Fruit fly (Drosophila melanogaster) whole organism, embryonic: ENCODE data around the gene CG3448.

Experiments used
- Abd-B ChIP-seq: fragments of 200-800 bp; sonication (Bioruptor generic); optimal IDR thresholded peaks from 2 replicates; lab custom pipeline; 2018; ENCODE audit warnings: missing biosample characterization, mild to moderate bottlenecking, missing genetic modification characterization, moderate library complexity
- B-H2 ChIP-seq: fragments of 200-800 bp; sonication (Bioruptor generic); optimal IDR thresholded peaks from 2 replicates; lab custom pipeline; 2018; ENCODE audit warnings: missing biosample characterization, mild to moderate bottlenecking, missing genetic modification characterization
- Bdp1 ChIP-seq: fragments of 200-800 bp; sonication (Bioruptor generic); optimal IDR thresholded peaks from 3 replicates; lab custom pipeline; 2016; ENCODE audit warnings: missing biosample characterization, missing genetic modification characterization
- Bgb ChIP-seq: fragments of 200-800 bp; sonication (Bioruptor generic); IDR thresholded peaks from 2 replicates; pipeline ENCODE4 v1.3.6; 2022; ENCODE audit warnings: missing biosample characterization, missing genetic modification characterization; ENCODE audit not compliant: partially characterized antibody
- CG11247 ChIP-seq: fragments of 200-800 bp; sonication (Bioruptor generic); IDR thresholded peaks from 2 replicates; pipeline ENCODE4 v1.3.6; 2022; ENCODE audit warnings: missing biosample characterization, missing genetic modification characterization
- CG11504 ChIP-seq: fragments of 200-800 bp; sonication (Bioruptor generic); optimal IDR thresholded peaks from 3 replicates; lab custom pipeline; 2019; ENCODE audit warnings: missing biosample characterization, mild to moderate bottlenecking, missing genetic modification characterization, moderate library complexity
- CG12071 ChIP-seq: fragments of 200-800 bp; sonication (Bioruptor generic); optimal IDR thresholded peaks from 3 replicates; lab custom pipeline; 2018; ENCODE audit warnings: missing biosample characterization, mild to moderate bottlenecking, missing genetic modification characterization
- CG15514 ChIP-seq: fragments of 200-800 bp; sonication (Bioruptor generic); optimal IDR thresholded peaks from 3 replicates; lab custom pipeline; 2017; ENCODE audit warnings: missing biosample characterization, missing genetic modification characterization, mild to moderate bottlenecking, moderate library complexity, missing genetic modification reagents
- CG15601 ChIP-seq: fragments of 200-800 bp; sonication (Bioruptor generic); optimal IDR thresholded peaks from 3 replicates; lab custom pipeline; 2019; ENCODE audit warnings: missing biosample characterization, mild to moderate bottlenecking, missing genetic modification characterization, moderate library complexity
- CG17912 ChIP-seq: fragments of 200-800 bp; sonication (Bioruptor generic); optimal IDR thresholded peaks from 2 replicates; lab custom pipeline; 2018; ENCODE audit warnings: missing biosample characterization, mild to moderate bottlenecking, missing genetic modification characterization
- CG18599 ChIP-seq: fragments of 200-800 bp; sonication (Bioruptor generic); optimal IDR thresholded peaks from 3 replicates; lab custom pipeline; 2017; ENCODE audit warnings: missing biosample characterization, missing genetic modification characterization, mild to moderate bottlenecking, moderate library complexity, missing genetic modification reagents
- CG3995 ChIP-seq: fragments of 200-800 bp; sonication (Bioruptor generic); optimal IDR thresholded peaks from 3 replicates; lab custom pipeline; 2016; ENCODE audit warnings: missing biosample characterization, missing genetic modification characterization
- CG7786 ChIP-seq: fragments of 200-800 bp; sonication (Bioruptor generic); optimal IDR thresholded peaks from 2 replicates; lab custom pipeline; 2016; ENCODE audit warnings: missing biosample characterization, missing genetic modification characterization
- CG7928 ChIP-seq: fragments of 200-800 bp; sonication (Bioruptor generic); optimal IDR thresholded peaks from 2 replicates; lab custom pipeline; 2017; ENCODE audit warnings: missing biosample characterization, mild to moderate bottlenecking, missing genetic modification characterization
- CG8388 ChIP-seq: fragments of 200-800 bp; sonication (Bioruptor generic); optimal IDR thresholded peaks from 2 replicates; lab custom pipeline; 2019; ENCODE audit warnings: missing biosample characterization, mild to moderate bottlenecking, missing genetic modification characterization, moderate library complexity
- CG8944 ChIP-seq: fragments of 200-800 bp; sonication (Bioruptor generic); optimal IDR thresholded peaks from 3 replicates; lab custom pipeline; 2016; ENCODE audit warnings: missing biosample characterization, missing genetic modification characterization
- CG9609 ChIP-seq: fragments of 200-800 bp; sonication (Bioruptor generic); optimal IDR thresholded peaks from 3 replicates; lab custom pipeline; 2016; ENCODE audit warnings: missing biosample characterization, missing genetic modification characterization
- D ChIP-seq, 2 experiments: fragments of 200-800 bp in 1 of 2; fragments of >200 bp in 1 of 2; sonication (Bioruptor generic) in 1 of 2; optimal IDR thresholded peaks; 2 replicates in 1 of 2; 3 replicates in 1 of 2; lab custom pipeline; 2017; ENCODE audit warnings: mild to moderate bottlenecking in 1 of 2, missing biosample characterization in 1 of 2, missing genetic modification characterization in 1 of 2, missing genetic modification reagents in 1 of 2
- Dp ChIP-seq: fragments of 200-800 bp; sonication (Bioruptor generic); optimal IDR thresholded peaks from 2 replicates; lab custom pipeline; 2018; ENCODE audit warnings: missing biosample characterization, mild to moderate bottlenecking, missing genetic modification characterization, moderate library complexity
- Drgx ChIP-seq: fragments of 200-800 bp; sonication (Bioruptor generic); IDR thresholded peaks from 2 replicates; pipeline ENCODE4 v1.3.6; 2022; ENCODE audit warnings: missing biosample characterization, missing genetic modification characterization
- Gug ChIP-seq: fragments of 200-800 bp; sonication (Bioruptor generic); IDR thresholded peaks from 4 replicates; pipeline ENCODE4 v1.3.6; 2022; ENCODE audit warnings: missing biosample characterization, missing genetic modification characterization
- HmgD ChIP-seq: fragments of 200-800 bp; sonication (Bioruptor generic); optimal IDR thresholded peaks from 3 replicates; lab custom pipeline; 2016; ENCODE audit warnings: missing biosample characterization, missing genetic modification characterization
- Hmr ChIP-seq: fragments of 200-800 bp; sonication (Bioruptor generic); optimal IDR thresholded peaks from 3 replicates; lab custom pipeline; 2017; ENCODE audit warnings: mild to moderate bottlenecking, missing biosample characterization, missing genetic modification reagents, missing genetic modification characterization
- Hr51 ChIP-seq, 2 experiments: fragments of 200-800 bp; sonication (Bioruptor generic); optimal IDR thresholded peaks; 2 replicates in 1 of 2; 3 replicates in 1 of 2; lab custom pipeline; 2016 to 2018; ENCODE audit warnings: missing biosample characterization in 2 of 2, missing genetic modification characterization in 2 of 2, mild to moderate bottlenecking in 1 of 2, moderate library complexity in 1 of 2
- MTF-1 ChIP-seq: fragments of 200-800 bp; sonication (Bioruptor generic); optimal IDR thresholded peaks from 2 replicates; lab custom pipeline; 2018; ENCODE audit warnings: missing biosample characterization, mild to moderate bottlenecking, missing genetic modification characterization, borderline replicate concordance
- Mad ChIP-seq: fragments of 200-800 bp; sonication (Bioruptor generic); optimal IDR thresholded peaks from 2 replicates; lab custom pipeline; 2016; ENCODE audit warnings: missing biosample characterization, missing genetic modification characterization
- Pdp1 ChIP-seq, 2 experiments: fragments of 200-800 bp; sonication (Bioruptor generic); optimal IDR thresholded peaks; 3 replicates each; lab custom pipeline; 2016; ENCODE audit warnings: missing biosample characterization in 2 of 2, missing genetic modification characterization in 2 of 2, mild to moderate bottlenecking in 1 of 2, moderate library complexity in 1 of 2
- Rfx ChIP-seq: fragments of 200-800 bp; sonication (Bioruptor generic); IDR thresholded peaks from 2 replicates; pipeline ENCODE4 v1.3.6; 2022; ENCODE audit warnings: missing biosample characterization, missing genetic modification characterization
- Sry-δ ChIP-seq: fragments of 200-800 bp; sonication (Bioruptor generic); optimal IDR thresholded peaks from 2 replicates; lab custom pipeline; 2016; ENCODE audit warnings: missing biosample characterization, missing genetic modification characterization
- Stat92E ChIP-seq, 3 experiments: fragments of >200 bp in 2 of 3; fragments of 200-800 bp in 1 of 3; sonication (Bioruptor generic) in 1 of 3; optimal IDR thresholded peaks; 2 replicates each; lab custom pipeline; 2017 to 2019; ENCODE audit warnings: missing biosample characterization in 3 of 3, missing genetic modification characterization in 3 of 3, mild to moderate bottlenecking in 1 of 3, moderate library complexity in 1 of 3
- ato ChIP-seq: fragments of 200-800 bp; sonication (Bioruptor generic); IDR thresholded peaks from 2 replicates; pipeline ENCODE4 v1.3.6; 2022; ENCODE audit warnings: missing biosample characterization, missing genetic modification characterization; ENCODE audit not compliant: partially characterized antibody
- bsh ChIP-seq, 2 experiments: fragments of 200-800 bp; sonication (Bioruptor generic); optimal IDR thresholded peaks; 2 replicates each; lab custom pipeline; 2017 to 2018; ENCODE audit warnings: mild to moderate bottlenecking in 2 of 2, missing biosample characterization in 2 of 2, missing genetic modification characterization in 2 of 2, moderate library complexity in 1 of 2
- cad ChIP-seq: fragments of >200 bp; optimal IDR thresholded peaks from 2 replicates; lab custom pipeline; 2017; ENCODE audit warnings: missing biosample characterization, missing genetic modification characterization
- caup ChIP-seq: fragments of 200-800 bp; sonication (Bioruptor generic); optimal IDR thresholded peaks from 3 replicates; lab custom pipeline; 2017; ENCODE audit warnings: missing biosample characterization, mild to moderate bottlenecking, missing genetic modification characterization, moderate library complexity; ENCODE audit not compliant: severe bottlenecking
- chm ChIP-seq: fragments of 200-800 bp; sonication (Bioruptor generic); IDR thresholded peaks from 2 replicates; pipeline ENCODE4 v1.3.6; 2022; ENCODE audit warnings: missing biosample characterization, missing genetic modification characterization
- chn ChIP-seq: fragments of 200-800 bp; sonication (Bioruptor generic); optimal IDR thresholded peaks from 2 replicates; lab custom pipeline; 2016; ENCODE audit warnings: missing biosample characterization, missing genetic modification characterization
- crc ChIP-seq: fragments of 200-800 bp; sonication (Bioruptor generic); optimal IDR thresholded peaks from 2 replicates; lab custom pipeline; 2016; ENCODE audit warnings: missing biosample characterization, missing genetic modification characterization
- disco-r ChIP-seq: fragments of 200-800 bp; sonication (Bioruptor generic); optimal IDR thresholded peaks from 2 replicates; lab custom pipeline; 2016; ENCODE audit warnings: missing biosample characterization, missing genetic modification characterization
- exex ChIP-seq: fragments of 200-800 bp; sonication (Bioruptor generic); optimal IDR thresholded peaks from 4 replicates; lab custom pipeline; 2018; ENCODE audit warnings: missing biosample characterization, mild to moderate bottlenecking, missing genetic modification characterization, moderate library complexity
- klu ChIP-seq: fragments of 200-800 bp; sonication (Bioruptor generic); IDR thresholded peaks from 2 replicates; pipeline ENCODE4 v1.3.6; 2022; ENCODE audit warnings: missing biosample characterization, missing genetic modification characterization
- nmo ChIP-seq: fragments of 200-800 bp; sonication (Bioruptor generic); optimal IDR thresholded peaks from 2 replicates; lab custom pipeline; 2018; ENCODE audit warnings: missing biosample characterization, mild to moderate bottlenecking, missing genetic modification characterization, moderate library complexity
- nom ChIP-seq: fragments of 200-800 bp; sonication (Bioruptor generic); optimal IDR thresholded peaks from 2 replicates; lab custom pipeline; 2017; ENCODE audit warnings: missing biosample characterization, missing genetic modification characterization, mild to moderate bottlenecking, moderate library complexity, missing genetic modification reagents
- onecut ChIP-seq: fragments of 200-800 bp; sonication (Bioruptor generic); IDR thresholded peaks from 2 replicates; pipeline ENCODE4 v1.3.6; 2022; ENCODE audit warnings: missing biosample characterization, missing genetic modification characterization
- pb ChIP-seq: fragments of 200-800 bp; sonication (Bioruptor generic); optimal IDR thresholded peaks from 3 replicates; lab custom pipeline; 2016; ENCODE audit warnings: missing biosample characterization, missing genetic modification characterization
- pfk ChIP-seq: fragments of 200-800 bp; sonication (Bioruptor generic); optimal IDR thresholded peaks from 2 replicates; lab custom pipeline; 2018; ENCODE audit warnings: missing biosample characterization, mild to moderate bottlenecking, missing genetic modification characterization, moderate library complexity
- psq ChIP-seq: fragments of 200-800 bp; sonication (Bioruptor generic); optimal IDR thresholded peaks from 2 replicates; lab custom pipeline; 2017; ENCODE audit warnings: missing biosample characterization, missing genetic modification characterization
- repo ChIP-seq: fragments of 200-800 bp; sonication (Bioruptor generic); optimal IDR thresholded peaks from 2 replicates; lab custom pipeline; 2016; ENCODE audit warnings: missing biosample characterization, missing genetic modification characterization
- sisA ChIP-seq: fragments of 200-800 bp; sonication (Bioruptor generic); IDR thresholded peaks from 2 replicates; pipeline ENCODE4 v1.3.6; 2022; ENCODE audit warnings: missing biosample characterization, missing genetic modification characterization

The CG3448 gene

DNA sequence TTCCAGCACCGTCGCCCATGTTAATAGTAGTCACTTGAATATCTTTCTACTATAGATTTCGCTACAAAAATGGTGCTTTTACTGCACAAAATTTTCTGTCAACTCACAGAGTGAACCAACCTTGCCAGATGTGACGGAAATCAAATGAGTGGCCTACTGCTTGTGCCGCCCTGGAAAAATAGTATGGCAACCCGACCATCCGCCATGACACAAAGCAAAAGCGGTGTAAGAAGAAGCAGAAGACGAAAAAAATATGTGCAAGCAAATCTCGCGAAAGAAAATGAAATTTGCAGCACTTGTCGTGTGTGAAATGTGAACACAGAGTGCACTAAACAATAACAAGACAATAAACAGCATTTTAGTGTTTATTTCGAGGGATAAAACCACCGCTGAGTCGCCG, 25.5 kb upstream of the CG3448 start, which contains the start of the genes Uch-L5 and Jarid2 (continued):
- TF ChIP-seq Sry-δ, result peak; percentile 62
- peak; percentile 62 for TF ChIP-seq MTF-1 (GFP tag; lab: Kevin White, UChicago)
- peak; percentile 38 for TF ChIP-seq B-H2
- TF ChIP-seq chn (GFP tag; lab: Kevin White, UChicago), result peak; percentile 65
- TF ChIP-seq Dp (GFP tag; lab: Kevin White, UChicago), result peak; percentile 62
- TF ChIP-seq onecut (GFP tag; lab: Robert Waterston, UW), result peak; percentile 31
- TF ChIP-seq nmo (GFP tag; lab: Kevin White, UChicago), result peak; percentile 57
- TF ChIP-seq pfk (GFP tag; lab: Kevin White, UChicago), result peak; percentile 52
- no peak for TF ChIP-seq pb (GFP tag; lab: Kevin White, UChicago)
- 0 out of 2 replicates have a peak, but pooled peaks have one; percentile 41 for TF ChIP-seq chm (GFP tag; lab: Robert Waterston, UW)
- TF ChIP-seq CG18599, result no peak
- peak in 1 of 3 experiments; percentile 42 for TF ChIP-seq Stat92E (GFP tag; optimal IDR thresholded peaks at IDR 0.05; lab: Kevin White, UChicago)
- TF ChIP-seq exex (tag; lab: Kevin White, UChicago), result no peak
- peak; percentile 62 for TF ChIP-seq disco-r (GFP tag; lab: Kevin White, UChicago)
- no peak for TF ChIP-seq Abd-B (GFP tag; lab: Kevin White, UChicago)
- peak; percentile 47 to 54 for TF ChIP-seq Pdp1 (GFP tag; optimal IDR thresholded peaks at IDR 0.05; lab: Kevin White, UChicago)
- peak; percentile 43 for TF ChIP-seq Mad (GFP tag; lab: Kevin White, UChicago)
- TF ChIP-seq psq (GFP tag; lab: Kevin White, UChicago), result peak; percentile 53
- TF ChIP-seq crc (GFP tag; lab: Kevin White, UChicago), result peak; percentile 39
- TF ChIP-seq repo (GFP tag; lab: Kevin White, UChicago), result peak; percentile 61
- TF ChIP-seq klu (GFP tag; lab: Robert Waterston, UW), result no peak
- TF ChIP-seq CG17912, result peak; percentile 46
- peak; percentile 29 for TF ChIP-seq CG8944 (GFP tag; lab: Kevin White, UChicago)
- TF ChIP-seq CG15601 (tag; lab: Kevin White, UChicago), result peak; percentile 22
- peak in 1 of 2 experiments; percentile 30 for TF ChIP-seq Hr51 (GFP tag; optimal IDR thresholded peaks at IDR 0.05; lab: Kevin White, UChicago)
- TF ChIP-seq CG3995, result peak; percentile 45
- TF ChIP-seq Hmr (GFP tag; lab: Kevin White, UChicago), result peak; percentile 55
- 0 out of 2 replicates have a peak, but pooled peaks have one; percentile 6 for TF ChIP-seq CG11247 (GFP tag; lab: Robert Waterston, UW)
- TF ChIP-seq CG7928, result peak; percentile 98
- peak; percentile 58 for TF ChIP-seq CG7786 (GFP tag; lab: Kevin White, UChicago)
- TF ChIP-seq D (optimal IDR thresholded peaks at IDR 0.05; lab: Kevin White, UChicago), result no peak
- TF ChIP-seq D (GFP tag; optimal IDR thresholded peaks at IDR 0.05; lab: Kevin White, UChicago), result no peak
- TF ChIP-seq CG8388 (GFP tag; lab: Kevin White, UChicago), result no peak
- peak; percentile 40 for TF ChIP-seq nom (GFP tag; lab: Kevin White, UChicago)
- peak; percentile 31; the same call in 1 of the 2 replicates for TF ChIP-seq Drgx (GFP tag; lab: Robert Waterston, UW)
- peak; percentile 41; the same call in 1 of the 4 replicates for TF ChIP-seq Gug (GFP tag; lab: Robert Waterston, UW)
- TF ChIP-seq cad (GFP tag; lab: Kevin White, UChicago), result no peak
- TF ChIP-seq Bgb (GFP tag; lab: Robert Waterston, UW), result peak; percentile 45
- TF ChIP-seq CG11504, result no peak
- TF ChIP-seq ato, result 0 out of 2 replicates have a peak, but pooled peaks have one; percentile 32
- peak; percentile 78 for TF ChIP-seq Rfx (GFP tag; lab: Robert Waterston, UW)
- TF ChIP-seq caup (GFP tag; lab: Kevin White, UChicago), result peak; percentile 37
- peak in 1 of 2 experiments; percentile 0 for TF ChIP-seq bsh (GFP tag; optimal IDR thresholded peaks at IDR 0.05; lab: Kevin White, UChicago)
- TF ChIP-seq HmgD (GFP tag; lab: Kevin White, UChicago), result peak; percentile 80
- peak; percentile 85 for TF ChIP-seq CG15514
- no peak for TF ChIP-seq CG12071
- TF ChIP-seq sisA (GFP tag; lab: Robert Waterston, UW), result peak; percentile 49
- peak; percentile 25 for TF ChIP-seq CG9609
- peak; percentile 24 for TF ChIP-seq Bdp1 (GFP tag; lab: Kevin White, UChicago)
